Worm (Caenorhabditis elegans): ENCODE data around the gene T04F8.2.

T04F8.2 gene

DNA sequence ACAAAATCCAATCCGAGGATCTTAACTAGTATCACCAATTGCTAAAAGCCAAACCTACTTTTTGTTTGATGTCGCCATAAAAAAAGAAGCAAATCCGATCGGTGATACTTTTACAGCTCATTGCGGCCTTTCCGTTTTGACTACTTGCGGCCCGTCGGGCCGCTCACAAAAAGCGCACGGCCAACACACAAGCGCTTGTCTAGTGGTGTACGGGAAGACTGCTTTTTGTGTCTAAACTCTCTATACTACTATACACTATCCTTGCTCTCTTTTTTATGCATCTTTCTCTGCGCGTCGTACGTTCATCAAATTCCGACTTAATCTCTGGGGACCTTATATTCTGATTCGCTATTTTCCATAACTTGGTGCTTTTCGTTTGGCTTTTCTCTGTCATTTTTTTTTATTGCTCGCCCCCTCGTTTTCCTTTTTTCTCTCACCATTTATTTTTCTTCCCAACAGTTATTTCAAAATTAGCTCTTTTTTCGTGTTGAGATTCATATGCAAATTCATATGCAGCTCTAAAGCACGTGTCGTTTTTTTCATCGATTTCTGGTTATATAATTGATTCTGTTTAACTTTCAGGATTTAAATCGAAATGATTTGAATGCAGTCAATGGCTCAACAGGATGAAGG lies 10.3 kb upstream of the T04F8.2 start, which contains the start of gene noca-2 (continued):
- peak; percentile 29 for TF ChIP-seq nhr-28 (tag; optimal IDR thresholded peaks at IDR 0.05)

DNA sequence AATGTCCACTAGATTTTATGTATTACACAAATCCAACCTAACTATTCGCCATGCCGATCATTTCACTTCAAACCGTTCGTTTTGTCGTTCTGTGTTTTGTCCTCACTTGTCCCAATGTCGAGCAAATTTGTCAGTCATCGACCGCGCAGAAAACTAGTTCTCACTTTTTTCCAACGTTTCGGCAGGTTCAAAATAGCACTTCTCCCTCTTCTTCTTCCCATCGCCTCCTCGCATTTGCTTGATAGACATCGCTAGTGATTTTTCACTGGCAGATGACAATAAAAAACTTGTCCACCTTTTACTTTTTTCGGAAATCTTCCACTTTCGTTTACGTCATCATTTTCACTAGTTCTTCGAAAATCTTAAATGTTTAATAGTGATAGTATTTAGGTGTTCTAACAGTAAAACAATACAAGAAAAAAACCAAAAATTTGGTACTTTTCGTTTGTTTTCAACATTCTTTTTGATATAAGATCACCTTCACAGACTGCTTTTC lies 9.2 kb upstream of the T04F8.2 start:
- TF ChIP-seq aha-1 (tag) (peak; percentile 61), unc-39 (tag; optimal IDR thresholded peaks at IDR 0.05) (no peak)

DNA sequence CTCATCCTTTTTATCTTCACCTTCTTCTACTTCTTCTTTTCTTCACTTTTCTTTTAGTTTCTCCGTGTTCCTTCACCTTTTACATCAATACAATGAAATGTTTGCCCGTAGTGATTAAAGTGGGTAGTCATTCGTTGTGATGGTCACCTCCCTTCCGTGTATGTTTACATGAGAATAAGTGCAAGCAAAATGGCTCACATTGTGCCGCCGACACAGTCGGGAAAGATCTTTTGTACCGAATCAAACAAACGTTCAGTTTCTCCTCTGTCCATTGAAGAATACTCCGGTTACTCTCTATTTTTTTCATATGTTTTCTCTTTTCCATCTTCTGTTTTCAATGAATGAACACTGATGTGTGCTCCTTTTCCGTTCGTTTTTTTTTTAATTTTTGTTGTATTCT lies 7.8 kb upstream of the T04F8.2 start:
- TF ChIP-seq daf-16 (GFP tag; optimal IDR thresholded peaks at IDR 0.05) (no peak), daf-16 (tag; optimal IDR thresholded peaks at IDR 0.05) (peak; percentile 52), nhr-42 (GFP tag; IDR thresholded peaks at IDR 0.05) (no peak), pha-4 (GFP tag; IDR thresholded peaks at IDR 0.05) (no peak), pha-4 (tag; optimal IDR thresholded peaks at IDR 0.05) (peak; percentile 62), aha-1 (tag) (peak; percentile 53), dve-1 (tag; optimal IDR thresholded peaks at IDR 0.05; ENCODE audit: insufficient read depth) (peak; percentile 8), mes-2 (tag; optimal IDR thresholded peaks at IDR 0.05; ENCODE audit: poor library complexity, severe bottlenecking) (peak; percentile 9)

DNA sequence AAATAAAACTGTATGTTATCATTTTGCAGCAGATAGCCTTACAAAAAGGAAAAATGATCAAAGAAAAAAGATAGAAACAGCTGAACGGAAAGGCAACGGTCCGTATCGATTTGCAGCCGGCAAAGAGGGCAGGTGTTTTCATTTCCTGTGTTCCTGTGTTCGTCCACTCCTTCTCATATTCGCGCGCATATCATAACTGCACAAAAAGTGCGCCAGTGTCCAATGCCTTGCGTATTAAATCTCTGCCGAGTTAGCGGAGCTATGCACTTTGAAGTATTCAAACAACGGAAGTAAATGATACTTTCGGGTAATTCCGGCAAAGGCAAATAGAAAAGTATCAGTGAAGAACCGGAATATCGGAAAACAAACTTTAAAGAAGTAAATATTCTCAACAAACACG lies 6.2 kb upstream of the T04F8.2 start:
- TF ChIP-seq mes-2 (tag; optimal IDR thresholded peaks at IDR 0.05; ENCODE audit: poor library complexity, severe bottlenecking) = peak; percentile 5
- TF ChIP-seq dpl-1 (GFP tag; optimal IDR thresholded peaks at IDR 0.05) = peak; percentile 65
- peak; percentile 52 for TF ChIP-seq dve-1 (tag; optimal IDR thresholded peaks at IDR 0.05; ENCODE audit: insufficient read depth)
- peak; percentile 9 for TF ChIP-seq nhr-28 (tag; optimal IDR thresholded peaks at IDR 0.05)
- TF ChIP-seq snpc-4 (tag; optimal IDR thresholded peaks at IDR 0.05) = no peak

DNA sequence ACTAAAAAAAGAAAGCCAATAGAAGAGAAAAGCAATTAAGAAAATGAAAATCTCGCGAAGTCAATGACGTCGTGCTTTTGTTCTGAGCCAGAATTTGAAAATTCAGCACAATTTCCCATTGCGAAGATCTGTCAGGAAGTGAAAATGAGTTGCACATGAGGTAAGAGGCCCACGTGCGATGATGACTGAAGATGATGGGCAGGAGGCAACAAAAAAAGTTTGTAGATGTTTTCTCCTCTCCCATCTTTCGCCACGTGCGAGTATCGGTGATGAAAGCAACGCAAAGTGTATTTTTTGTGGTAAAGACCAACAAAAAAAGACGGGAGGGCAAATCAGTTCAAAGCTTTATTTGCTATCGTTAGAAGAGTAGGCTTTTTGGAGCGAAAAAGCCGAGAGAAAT lies 5.7 kb upstream of the T04F8.2 start:
- TF ChIP-seq aha-1 (tag) = peak; percentile 37
- no peak for TF ChIP-seq madf-5 (GFP tag; IDR thresholded peaks at IDR 0.05)
- TF ChIP-seq hlh-30 (tag; optimal IDR thresholded peaks at IDR 0.05; ENCODE audit: insufficient read depth) = peak; percentile 86
- peak in 1 of 2 experiments; percentile 4 for TF ChIP-seq unc-62 (GFP tag; optimal IDR thresholded peaks at IDR 0.05 in 1 of 2)
- TF ChIP-seq unc-62 (tag; optimal IDR thresholded peaks at IDR 0.05) = no peak
- TF ChIP-seq Y75B8A.6 (GFP tag; IDR thresholded peaks at IDR 0.05) = no peak
- peak; percentile 11 for TF ChIP-seq mxl-3 (GFP tag; optimal IDR thresholded peaks at IDR 0.05)
- TF ChIP-seq tra-1 (GFP tag; IDR thresholded peaks at IDR 0.05) = 0 out of 2 replicates have a peak, but pooled peaks have one; percentile 9
- TF ChIP-seq zfp-3 (GFP tag; conservative IDR thresholded peaks at IDR 0.05) = 0 out of 2 replicates have a peak, but pooled peaks have one; percentile 36
- TF ChIP-seq dmd-6 (GFP tag; IDR thresholded peaks at IDR 0.05) = peak; percentile 30
- peak; percentile 38; the same call in 1 of the 2 replicates for TF ChIP-seq ceh-20 (GFP tag; IDR thresholded peaks at IDR 0.05)

DNA sequence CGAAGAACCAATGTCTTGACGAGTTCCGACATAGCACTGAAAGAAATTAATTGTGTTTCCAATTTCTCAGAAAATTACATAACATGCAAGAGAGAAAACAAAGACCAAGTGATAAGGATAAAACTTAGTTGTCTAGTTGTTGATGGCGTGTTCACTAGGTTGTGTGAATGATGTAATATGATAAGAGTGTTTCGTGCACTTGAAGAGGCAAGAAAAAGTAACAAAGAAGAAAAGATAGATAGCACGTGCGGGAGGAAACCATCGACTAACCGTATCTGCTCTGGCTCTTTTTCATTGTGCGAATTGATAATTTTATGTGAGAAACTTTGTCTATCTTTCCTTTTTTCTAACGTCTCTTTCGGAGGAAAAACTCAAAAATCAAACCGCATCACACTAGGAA lies 5.3 kb upstream of the T04F8.2 start, which contains the start of gene sfxn-1.5:
TSS of gene sfxn-1.5 (minus strand) at position 36 of the 400 bp plus-strand sequence.
- TF ChIP-seq lsy-2 (tag; optimal IDR thresholded peaks at IDR 0.05) (peak in 1 of 2 experiments; percentile 32), jun-1 (tag; optimal IDR thresholded peaks at IDR 0.05) (no peak), aly-2 (tag; optimal IDR thresholded peaks at IDR 0.05) (no peak), dve-1 (tag; optimal IDR thresholded peaks at IDR 0.05; ENCODE audit: insufficient read depth) (peak; percentile 95), nhr-42 (GFP tag; IDR thresholded peaks at IDR 0.05) (no peak), pha-4 (GFP tag; IDR thresholded peaks at IDR 0.05) (peak; percentile 29; the same call in 1 of the 2 replicates), pha-4 (tag; optimal IDR thresholded peaks at IDR 0.05) (no peak), dmd-6 (GFP tag; IDR thresholded peaks at IDR 0.05) (peak; percentile 95), snpc-1.2 (GFP tag; IDR thresholded peaks at IDR 0.05) (no peak), hlh-11 (tag; optimal IDR thresholded peaks at IDR 0.05) (peak; percentile 82), mdl-1 (tag; optimal IDR thresholded peaks at IDR 0.05) (peak in 1 of 2 experiments; percentile 83), mes-2 (tag; optimal IDR thresholded peaks at IDR 0.05; ENCODE audit: poor library complexity, severe bottlenecking) (peak; percentile 39), nhr-25 (tag; optimal IDR thresholded peaks at IDR 0.05; ENCODE audit: borderline replicate concordance, insufficient read depth) (no peak), lim-7 (GFP tag; IDR thresholded peaks at IDR 0.05) (no peak), rbr-2 (tag; optimal IDR thresholded peaks at IDR 0.05) (no peak), php-3 (GFP tag; IDR thresholded peaks at IDR 0.05) (peak; percentile 60), dmd-9 (GFP tag; IDR thresholded peaks at IDR 0.05) (no peak), daf-19 (GFP tag; conservative IDR thresholded peaks at IDR 0.05) (no peak), nhr-6 (tag; optimal IDR thresholded peaks at IDR 0.05) (peak; percentile 37), R02D3.7 (tag; optimal IDR thresholded peaks at IDR 0.05) (no peak), snpc-4 (tag; optimal IDR thresholded peaks at IDR 0.05) (no peak), mep-1 (tag; optimal IDR thresholded peaks at IDR 0.05) (peak; percentile 63), F44E2.7 (GFP tag; IDR thresholded peaks at IDR 0.05) (no peak), T26A8.4 (GFP tag; IDR thresholded peaks at IDR 0.05) (no peak)
